Worm (Caenorhabditis elegans): Measurements from ENCODE around the gene dpy-8.

ce11 chrX:5197440-5197839, 47.2 kb upstream of the dpy-8 start:
- TF ChIP-seq him-1 (tag; optimal IDR thresholded peaks at IDR 0.05): no peak
- no peak for TF ChIP-seq W03F9.2 (tag; optimal IDR thresholded peaks at IDR 0.05)
- no peak for TF ChIP-seq dao-5 (tag; optimal IDR thresholded peaks at IDR 0.05)
